Worm (Caenorhabditis elegans) whole organism, young adult: ENCODE data around the gene yars-2.

Experiments
- B0019.2 ChIP-seq: fragments of 200-800 bp; sonication (Bioruptor generic); conservative IDR thresholded peaks from 2 replicates; pipeline ENCODE4 v1.3.6; 2022; ENCODE audit warnings: missing genetic modification reagents, missing genetic modification characterization, missing compliant biosample characterization
- B0035.1 ChIP-seq: sonication (generic microtip); optimal IDR thresholded peaks from 2 replicates; lab custom pipeline; 2016; ENCODE audit warnings: missing genetic modification characterization, mild to moderate bottlenecking, missing compliant biosample characterization, missing genotype, missing genetic modification reagents
- C06A6.2 ChIP-seq: fragments of 200-800 bp; sonication (Bioruptor generic); conservative IDR thresholded peaks from 2 replicates; pipeline ENCODE4 v1.3.6; 2022; ENCODE audit warnings: missing genetic modification characterization, missing compliant biosample characterization
- D2030.7 ChIP-seq: fragments of 200-800 bp; sonication (Bioruptor generic); IDR thresholded peaks from 2 replicates; pipeline ENCODE4 v1.3.6; 2022; ENCODE audit warnings: missing genetic modification reagents, missing genetic modification characterization, missing compliant biosample characterization
- F33H1.4 ChIP-seq: fragments of 200-800 bp; sonication (Bioruptor generic); IDR thresholded peaks from 2 replicates; pipeline ENCODE4 v1.3.6; 2022; ENCODE audit warnings: missing genetic modification reagents, missing genetic modification characterization, missing compliant biosample characterization
- F39B2.1 ChIP-seq: fragments of 200-800 bp; sonication (Bioruptor generic); IDR thresholded peaks from 2 replicates; pipeline ENCODE4 v1.3.6; 2022; ENCODE audit warnings: missing genetic modification reagents, missing genetic modification characterization, missing compliant biosample characterization
- F52B5.7 ChIP-seq: sonication (generic microtip); optimal IDR thresholded peaks from 2 replicates; lab custom pipeline; 2016; ENCODE audit warnings: mild to moderate bottlenecking, missing genetic modification characterization, missing compliant biosample characterization
- F55B11.4 ChIP-seq: sonication (generic microtip); optimal IDR thresholded peaks from 2 replicates; lab custom pipeline; 2016; ENCODE audit warnings: missing compliant biosample characterization, missing genetic modification characterization, borderline replicate concordance; ENCODE audit not compliant: insufficient read depth
- F57C9.4 ChIP-seq: sonication (generic microtip); optimal IDR thresholded peaks from 2 replicates; lab custom pipeline; 2017; ENCODE audit warnings: mild to moderate bottlenecking, missing genetic modification characterization, missing compliant biosample characterization
- K11D2.4 ChIP-seq: fragments of 200-800 bp; sonication (Bioruptor generic); IDR thresholded peaks from 2 replicates; pipeline ENCODE4 v1.3.6; 2022; ENCODE audit warnings: missing genetic modification reagents, missing genetic modification characterization, missing compliant biosample characterization
- T26A5.8 ChIP-seq: sonication (generic microtip); optimal IDR thresholded peaks from 2 replicates; lab custom pipeline; 2016; ENCODE audit warnings: missing genetic modification characterization, missing compliant biosample characterization
- Y56A3A.18 ChIP-seq: fragments of 200-800 bp; sonication (Bioruptor generic); IDR thresholded peaks from 2 replicates; pipeline ENCODE4 v1.3.6; 2022; ENCODE audit warnings: missing genetic modification reagents, missing genetic modification characterization, missing compliant biosample characterization
- Y79H2A.3 ChIP-seq: fragments of 200-800 bp; sonication (Bioruptor generic); conservative IDR thresholded peaks from 2 replicates; pipeline ENCODE4 v1.3.6; 2022; ENCODE audit warnings: missing genetic modification reagents, missing genetic modification characterization, missing compliant biosample characterization
- Y95B8A.8 ChIP-seq: fragments of 200-800 bp; sonication (Bioruptor generic); IDR thresholded peaks from 2 replicates; pipeline ENCODE4 v1.3.6; 2022; ENCODE audit warnings: missing genetic modification reagents, missing genetic modification characterization, missing compliant biosample characterization
- ama-1 ChIP-seq, 3 experiments: fragments of 150-350 bp in 1 of 3; sonication (generic microtip) in 2 of 3; optimal IDR thresholded peaks; 2 replicates each; lab custom pipeline; 2014 to 2018; ENCODE audit warnings: missing biosample characterization in 2 of 3, missing genetic modification characterization in 2 of 3, missing genetic modification reagents in 2 of 3
- aptf-2 ChIP-seq: fragments of 200-800 bp; sonication (Bioruptor generic); conservative IDR thresholded peaks from 2 replicates; pipeline ENCODE4 v1.3.6; 2022; ENCODE audit warnings: missing genetic modification reagents, missing genetic modification characterization, missing compliant biosample characterization
- atf-7 ChIP-seq: sonication (generic microtip); optimal IDR thresholded peaks from 2 replicates; lab custom pipeline; 2017; ENCODE audit warnings: mild to moderate bottlenecking, missing genetic modification characterization, missing compliant biosample characterization
- attf-6 ChIP-seq: fragments of 200-800 bp; sonication (Bioruptor generic); IDR thresholded peaks from 2 replicates; pipeline ENCODE4 v1.3.6; 2022; ENCODE audit warnings: missing genetic modification reagents, missing genetic modification characterization, missing compliant biosample characterization
- ceh-27 ChIP-seq: fragments of 200-800 bp; sonication (Bioruptor generic); optimal IDR thresholded peaks from 2 replicates; lab custom pipeline; 2018; ENCODE audit warnings: mild to moderate bottlenecking, missing genetic modification characterization, moderate library complexity, missing compliant biosample characterization
- ceh-79 ChIP-seq: sonication (generic microtip); optimal IDR thresholded peaks from 2 replicates; lab custom pipeline; 2017; ENCODE audit warnings: mild to moderate bottlenecking, missing genetic modification characterization, missing compliant biosample characterization
- die-1 ChIP-seq: sonication (generic microtip); optimal IDR thresholded peaks from 2 replicates; lab custom pipeline; 2016; ENCODE audit warnings: missing genotype, mild to moderate bottlenecking, missing genetic modification characterization, missing compliant biosample characterization
- efl-1 ChIP-seq: fragments of 150-350 bp; optimal IDR thresholded peaks from 2 replicates; lab custom pipeline; 2014; ENCODE audit warnings: missing biosample characterization, missing genetic modification reagents, missing genetic modification characterization
- fkh-3 ChIP-seq: sonication (generic microtip); optimal IDR thresholded peaks from 2 replicates; lab custom pipeline; 2016; ENCODE audit warnings: mild to moderate bottlenecking, missing genetic modification characterization, missing compliant biosample characterization
- hmg-20 ChIP-seq: fragments of 200-800 bp; sonication (Bioruptor generic); IDR thresholded peaks from 2 replicates; pipeline ENCODE4 v1.3.6; 2022; ENCODE audit warnings: missing genetic modification reagents, missing genetic modification characterization, missing compliant biosample characterization
- lag-1 ChIP-seq: fragments of 200-800 bp; sonication (Bioruptor generic); IDR thresholded peaks from 2 replicates; pipeline ENCODE4 v1.3.6; 2022; ENCODE audit warnings: missing genetic modification reagents, missing genetic modification characterization, missing compliant biosample characterization
- lin-26 ChIP-seq: fragments of 200-800 bp; sonication (Bioruptor generic); IDR thresholded peaks from 2 replicates; pipeline ENCODE4 v1.3.6; 2022; ENCODE audit warnings: missing genetic modification reagents, missing genetic modification characterization, missing compliant biosample characterization
- lin-40 ChIP-seq: sonication (generic microtip); optimal IDR thresholded peaks from 2 replicates; lab custom pipeline; 2016; ENCODE audit warnings: missing genetic modification characterization, mild to moderate bottlenecking, missing compliant biosample characterization, missing genotype, missing genetic modification reagents
- lir-1 ChIP-seq: fragments of 200-800 bp; sonication (Bioruptor generic); conservative IDR thresholded peaks from 2 replicates; pipeline ENCODE4 v1.3.6; 2022; ENCODE audit warnings: missing genetic modification reagents, missing genetic modification characterization, missing compliant biosample characterization
- madf-3 ChIP-seq: fragments of 200-800 bp; sonication (Bioruptor generic); IDR thresholded peaks from 2 replicates; pipeline ENCODE4 v1.3.6; 2022; ENCODE audit warnings: missing genetic modification reagents, missing genetic modification characterization, missing compliant biosample characterization
- mcd-1 ChIP-seq: fragments of 200-800 bp; sonication (Bioruptor generic); IDR thresholded peaks from 2 replicates; pipeline ENCODE4 v1.3.6; 2022; ENCODE audit warnings: missing genetic modification reagents, missing genetic modification characterization, missing compliant biosample characterization
- mel-28 ChIP-seq: sonication (generic microtip); optimal IDR thresholded peaks from 2 replicates; lab custom pipeline; 2016; ENCODE audit warnings: borderline replicate concordance, mild to moderate bottlenecking, missing genetic modification characterization, missing compliant biosample characterization
- nfya-2 ChIP-seq: fragments of 200-800 bp; sonication (Bioruptor generic); IDR thresholded peaks from 2 replicates; pipeline ENCODE4 v1.3.6; 2022; ENCODE audit warnings: missing genetic modification reagents, missing genetic modification characterization, missing compliant biosample characterization
- nhr-27 ChIP-seq: fragments of 200-800 bp; sonication (Bioruptor generic); optimal IDR thresholded peaks from 2 replicates; lab custom pipeline; 2018; ENCODE audit warnings: mild to moderate bottlenecking, missing genetic modification characterization, moderate library complexity, missing compliant biosample characterization
- pbrm-1 ChIP-seq: fragments of 200-800 bp; sonication (Bioruptor generic); IDR thresholded peaks from 2 replicates; pipeline ENCODE4 v1.3.6; 2022; ENCODE audit warnings: missing genetic modification reagents, missing genetic modification characterization, missing compliant biosample characterization
- pha-4 ChIP-seq: fragments of 150-350 bp; sonication (generic microtip); optimal IDR thresholded peaks from 2 replicates; lab custom pipeline; 2014; ENCODE audit warnings: missing biosample characterization, missing genetic modification reagents, missing genetic modification characterization
- rpc-1 ChIP-seq, 2 experiments: fragments of 150-350 bp in 1 of 2; sonication (generic microtip) in 1 of 2; optimal IDR thresholded peaks; 2 replicates each; lab custom pipeline; 2014 to 2018; ENCODE audit warnings: missing biosample characterization in 1 of 2, missing genetic modification characterization in 1 of 2, missing genetic modification reagents in 1 of 2, missing genotype in 1 of 2
- sdz-38 ChIP-seq: sonication (generic microtip); optimal IDR thresholded peaks from 2 replicates; lab custom pipeline; 2016; ENCODE audit warnings: missing genotype, missing genetic modification characterization, missing compliant biosample characterization
- sea-2 ChIP-seq: fragments of 200-800 bp; sonication (Bioruptor generic); IDR thresholded peaks from 2 replicates; pipeline ENCODE4 v1.3.6; 2022; ENCODE audit warnings: missing genetic modification characterization, missing compliant biosample characterization
- snpc-3.4 ChIP-seq: sonication (generic microtip); optimal IDR thresholded peaks from 2 replicates; lab custom pipeline; 2017; ENCODE audit warnings: missing genetic modification characterization, mild to moderate bottlenecking, missing compliant biosample characterization, antibody characterized with exemption, moderate library complexity, missing genotype, missing genetic modification reagents
- tbx-9 ChIP-seq: sonication (generic microtip); optimal IDR thresholded peaks from 2 replicates; lab custom pipeline; 2016; ENCODE audit warnings: borderline replicate concordance, missing genetic modification characterization, inconsistent platforms, missing compliant biosample characterization
- tlf-1 ChIP-seq: fragments of 200-800 bp; sonication (Bioruptor generic); optimal IDR thresholded peaks from 2 replicates; lab custom pipeline; 2018; ENCODE audit warnings: mild to moderate bottlenecking, missing genetic modification characterization, missing compliant biosample characterization
- unc-130 ChIP-seq: sonication (generic microtip); optimal IDR thresholded peaks from 2 replicates; lab custom pipeline; 2016; ENCODE audit warnings: missing genetic modification reagents, missing genetic modification characterization, missing compliant biosample characterization
- unc-62 ChIP-seq: fragments of 150-350 bp; optimal IDR thresholded peaks from 2 replicates; lab custom pipeline; 2014; ENCODE audit warnings: missing biosample characterization, missing genetic modification reagents, missing genetic modification characterization
- zim-3 ChIP-seq: sonication (generic microtip); optimal IDR thresholded peaks from 2 replicates; lab custom pipeline; 2017; ENCODE audit warnings: mild to moderate bottlenecking, missing genetic modification characterization, moderate library complexity, missing compliant biosample characterization
- ztf-18 ChIP-seq: sonication (generic microtip); optimal IDR thresholded peaks from 2 replicates; lab custom pipeline; 2016; ENCODE audit warnings: missing genotype, mild to moderate bottlenecking, missing genetic modification characterization, missing compliant biosample characterization
- ztf-22 ChIP-seq: fragments of 200-800 bp; sonication (Bioruptor generic); optimal IDR thresholded peaks from 2 replicates; lab custom pipeline; 2018; ENCODE audit warnings: mild to moderate bottlenecking, missing genetic modification characterization, moderate library complexity, missing compliant biosample characterization
- ztf-25 ChIP-seq: fragments of 200-800 bp; sonication (Bioruptor generic); IDR thresholded peaks from 2 replicates; pipeline ENCODE4 v1.3.6; 2022; ENCODE audit warnings: missing genetic modification reagents, missing genetic modification characterization, missing compliant biosample characterization

The yars-2 gene

ce11 chrIV:4749728-4750278 is 37.4 kb upstream of the yars-2 start, which contains the start of the genes rpl-20 and Y17G9B.5 (continued):
- TF ChIP-seq ceh-27 (GFP tag; lab: Kevin White, UChicago) = peak; percentile 99
- TF ChIP-seq Y79H2A.3 (GFP tag; lab: Robert Waterston, UW) = peak; percentile 97
- peak; percentile 100 for TF ChIP-seq pha-4
- TF ChIP-seq unc-62 (GFP tag; lab: Kevin White, UChicago) = peak; percentile 32
- TF ChIP-seq fkh-3 (tag; lab: Kevin White, UChicago) = peak; percentile 82
- TF ChIP-seq F57C9.4 (tag; lab: Kevin White, UChicago) = peak; percentile 97
- TF ChIP-seq ceh-79 (tag; lab: Kevin White, UChicago) = peak; percentile 90
- peak; percentile 99 for TF ChIP-seq lin-40 (tag; lab: Kevin White, UChicago)
- TF ChIP-seq lin-26 (GFP tag; lab: Robert Waterston, UW) = peak; percentile 90
- peak; percentile 100 for TF ChIP-seq pbrm-1 (GFP tag; lab: Robert Waterston, UW)
- peak; percentile 98 for TF ChIP-seq F33H1.4 (GFP tag; lab: Robert Waterston, UW)
- TF ChIP-seq rpc-1 (optimal IDR thresholded peaks at IDR 0.05; lab: Kevin White, UChicago) = peak; percentile 45
- peak; percentile 14 for TF ChIP-seq rpc-1 (tag; optimal IDR thresholded peaks at IDR 0.05; lab: Kevin White, UChicago)
- peak; percentile 88 for TF ChIP-seq ztf-25 (GFP tag; lab: Robert Waterston, UW)
- TF ChIP-seq nhr-27 (tag; lab: Kevin White, UChicago) = peak; percentile 96
- no peak for TF ChIP-seq F55B11.4 (tag; lab: Kevin White, UChicago)
- peak; percentile 97 for TF ChIP-seq B0019.2 (GFP tag; lab: Robert Waterston, UW)
- peak; percentile 94 for TF ChIP-seq F52B5.7 (tag; lab: Kevin White, UChicago)
- TF ChIP-seq ztf-18 = peak; percentile 95
- peak; percentile 100 for TF ChIP-seq Y95B8A.8 (GFP tag; lab: Robert Waterston, UW)
- TF ChIP-seq mcd-1 (GFP tag; lab: Robert Waterston, UW) = peak; percentile 100
- no peak for TF ChIP-seq sdz-38 (tag; lab: Kevin White, UChicago)
- peak; percentile 100 for TF ChIP-seq tlf-1 (GFP tag; lab: Kevin White, UChicago)
- TF ChIP-seq sea-2 (GFP tag; lab: Robert Waterston, UW) = peak; percentile 91
- peak; percentile 99 for TF ChIP-seq madf-3 (GFP tag; lab: Robert Waterston, UW)
- TF ChIP-seq D2030.7 (GFP tag; lab: Robert Waterston, UW) = peak; percentile 100
- peak; percentile 92 for TF ChIP-seq F39B2.1
- peak; percentile 91 for TF ChIP-seq die-1 (tag; lab: Kevin White, UChicago)
- TF ChIP-seq unc-130 = peak; percentile 98
- peak; percentile 94 for TF ChIP-seq attf-6 (GFP tag; lab: Robert Waterston, UW)
- TF ChIP-seq zim-3 (tag; lab: Kevin White, UChicago) = peak; percentile 84
- peak; percentile 99 for TF ChIP-seq Y56A3A.18
- peak; percentile 98 for TF ChIP-seq hmg-20 (GFP tag; lab: Robert Waterston, UW)
- TF ChIP-seq ama-1 (optimal IDR thresholded peaks at IDR 0.05; lab: Kevin White, UChicago) = peak; percentile 50
- peak; percentile 71 to 88 for TF ChIP-seq ama-1 (GFP tag; optimal IDR thresholded peaks at IDR 0.05; lab: Kevin White, UChicago)
- TF ChIP-seq ztf-22 (GFP tag; lab: Kevin White, UChicago) = peak; percentile 98
- peak; percentile 99 for TF ChIP-seq atf-7 (tag; lab: Kevin White, UChicago)
- peak; percentile 69 for TF ChIP-seq T26A5.8
- peak; percentile 95 for TF ChIP-seq nfya-2 (GFP tag; lab: Robert Waterston, UW)
- TF ChIP-seq tbx-9 (tag; lab: Kevin White, UChicago) = peak; percentile 42
- TF ChIP-seq mel-28 = peak; percentile 90
- peak; percentile 100 for TF ChIP-seq K11D2.4 (GFP tag; lab: Robert Waterston, UW)
- TF ChIP-seq lag-1 (GFP tag; lab: Robert Waterston, UW) = peak; percentile 90; the same call in 1 of the 2 replicates
- TF ChIP-seq snpc-3.4 (tag; lab: Kevin White, UChicago) = peak; percentile 98
- TF ChIP-seq C06A6.2 (GFP tag; lab: Robert Waterston, UW) = peak; percentile 99
- no peak; the same call in 1 of the 2 replicates for TF ChIP-seq aptf-2 (GFP tag; lab: Robert Waterston, UW)
- peak; percentile 93 for TF ChIP-seq efl-1 (GFP tag; lab: Kevin White, UChicago)
- peak; percentile 96 for TF ChIP-seq B0035.1 (tag; lab: Kevin White, UChicago)
- TF ChIP-seq lir-1 (GFP tag; lab: Robert Waterston, UW) = peak; percentile 99
